Worm (Caenorhabditis elegans) whole organism, L4 larva: ENCODE data around the gene F55G1.7.

ENCODE experiments used
- dmd-6 ChIP-seq: fragments of 200-800 bp; sonication (Bioruptor generic); IDR thresholded peaks from 2 replicates; pipeline ENCODE4 v1.3.6; 2022; ENCODE audit warnings: missing genetic modification reagents, missing genetic modification characterization, missing compliant biosample characterization
- hif-1 ChIP-seq, 2 experiments: sonication (generic microtip); optimal IDR thresholded peaks; 2 replicates each; lab custom pipeline; 2016 to 2017; ENCODE audit warnings: missing compliant biosample characterization in 2 of 2, missing genetic modification characterization in 2 of 2, missing genetic modification reagents in 2 of 2, missing genotype in 2 of 2, mild to moderate bottlenecking in 1 of 2
- hlh-11 ChIP-seq: fragments of 200-800 bp; sonication (Bioruptor generic); optimal IDR thresholded peaks from 2 replicates; lab custom pipeline; 2018; ENCODE audit warnings: mild to moderate bottlenecking, missing genetic modification characterization, missing compliant biosample characterization
- lsy-2 ChIP-seq, 2 experiments: fragments of 150-350 bp in 1 of 2; sonication (generic microtip) in 1 of 2; optimal IDR thresholded peaks; 2 replicates each; lab custom pipeline; 2014 to 2017; ENCODE audit warnings: missing biosample characterization in 2 of 2, missing genetic modification characterization in 2 of 2
- nhr-25 ChIP-seq: sonication (generic microtip); optimal IDR thresholded peaks from 2 replicates; lab custom pipeline; 2017; ENCODE audit warnings: missing genetic modification characterization, mild to moderate bottlenecking, missing compliant biosample characterization, antibody characterized with exemption, moderate library complexity, borderline replicate concordance; ENCODE audit not compliant: insufficient read depth
- pha-4 ChIP-seq, 2 experiments: fragments of 150-350 bp in 1 of 2; fragments of 200-800 bp in 1 of 2; sonication (Bioruptor generic) in 1 of 2; IDR thresholded peaks in 1 of 2; optimal IDR thresholded peaks in 1 of 2; 2 replicates each; pipeline versions ENCODE4 v1.3.6 to Lab custom; 2014 to 2022; ENCODE audit warnings: missing genetic modification characterization in 2 of 2, missing genetic modification reagents in 2 of 2, missing biosample characterization in 1 of 2, missing compliant biosample characterization in 1 of 2
- vab-7 ChIP-seq: fragments of 200-800 bp; sonication (Bioruptor generic); IDR thresholded peaks from 2 replicates; pipeline ENCODE4 v1.3.6; 2022; ENCODE audit warnings: missing genetic modification reagents, missing genetic modification characterization, missing compliant biosample characterization
- ztf-11 ChIP-seq: fragments of 150-350 bp; optimal IDR thresholded peaks from 2 replicates; lab custom pipeline; 2014; ENCODE audit warnings: missing biosample characterization, missing genetic modification characterization

- TF ChIP-seq hlh-11 (tag; lab: Kevin White, UChicago): no peak
- TF ChIP-seq nhr-25 (tag; lab: Kevin White, UChicago): no peak
- no peak for TF ChIP-seq hif-1 (tag; optimal IDR thresholded peaks at IDR 0.05; lab: Kevin White, UChicago)
- TF ChIP-seq ztf-11 (tag; lab: Kevin White, UChicago): no peak
- no peak for TF ChIP-seq lsy-2 (tag; optimal IDR thresholded peaks at IDR 0.05; lab: Kevin White, UChicago)
- TF ChIP-seq dmd-6 (GFP tag; lab: Robert Waterston, UW): no peak
- TF ChIP-seq pha-4 (GFP tag; IDR thresholded peaks at IDR 0.05; lab: Robert Waterston, UW): no peak
- TF ChIP-seq pha-4 (tag; optimal IDR thresholded peaks at IDR 0.05; lab: Kevin White, UChicago): no peak
- TF ChIP-seq vab-7 (GFP tag; lab: Robert Waterston, UW): no peak
Observed at ce11 chrIV:7439377-7439776, 30.3 kb downstream of the F55G1.7 start.
